Fruit fly (Drosophila melanogaster): ENCODE measurements around the gene T48.

Gene T48

DNA sequence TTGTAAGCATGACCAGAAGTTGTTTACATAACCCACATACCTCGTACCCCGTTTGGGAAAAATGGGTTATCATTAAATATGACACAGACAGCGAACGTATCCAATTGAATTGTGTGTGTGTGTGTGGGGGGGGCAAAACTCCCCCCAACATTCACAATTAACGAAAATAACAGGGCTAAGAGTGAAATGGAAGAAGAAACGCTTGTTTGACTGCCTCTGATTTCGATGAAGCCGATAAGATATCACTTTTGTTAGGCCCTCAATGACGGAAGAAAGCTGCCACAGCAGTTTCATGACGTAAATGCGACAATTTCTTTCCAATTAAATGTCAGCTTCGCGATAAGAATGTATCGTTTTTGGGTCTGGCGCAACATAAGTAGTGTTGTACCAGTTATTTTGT lies 52.4 kb downstream of the T48 start:
- TF ChIP-seq Dif (GFP tag; optimal IDR thresholded peaks at IDR 0.05; ENCODE audit: partially characterized antibody) (no peak), brk (GFP tag; optimal IDR thresholded peaks at IDR 0.05) (no peak), fru (GFP tag; optimal IDR thresholded peaks at IDR 0.05) (no peak), Hnf4 (GFP tag; optimal IDR thresholded peaks at IDR 0.05) (no peak), Dfd (GFP tag; optimal IDR thresholded peaks at IDR 0.05) (no peak), psq (GFP tag; optimal IDR thresholded peaks at IDR 0.05) (no peak), usp (GFP tag; optimal IDR thresholded peaks at IDR 0.05) (no peak), GATAd (GFP tag; optimal IDR thresholded peaks at IDR 0.05) (no peak), sv (GFP tag; optimal IDR thresholded peaks at IDR 0.05) (no peak), tai (GFP tag; optimal IDR thresholded peaks at IDR 0.05) (no peak)

DNA sequence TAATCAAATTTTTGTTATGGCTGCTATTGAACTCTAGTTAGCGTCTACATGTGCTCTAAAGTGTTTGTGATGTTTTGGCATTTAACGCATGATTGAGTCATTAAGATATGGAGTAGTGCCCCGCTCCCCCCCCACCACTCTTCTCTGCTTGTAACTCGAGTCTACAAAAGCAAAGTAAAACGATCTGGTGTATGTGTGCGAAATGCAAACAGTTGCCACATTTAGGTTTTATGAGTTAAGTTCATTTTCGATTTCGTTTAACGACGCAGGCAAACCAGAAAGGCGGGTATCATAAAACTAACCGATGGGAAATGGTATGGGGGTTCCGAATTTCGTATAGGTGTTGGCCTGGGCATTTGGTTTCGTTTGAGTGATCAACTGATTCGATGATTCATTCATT lies 53.0 kb downstream of the T48 start:
- TF ChIP-seq pan (optimal IDR thresholded peaks at IDR 0.05) = no peak
- no peak for TF ChIP-seq Hr83 (GFP tag; optimal IDR thresholded peaks at IDR 0.05; ENCODE audit: poor library complexity, severe bottlenecking)
- no peak for TF ChIP-seq sv (GFP tag; optimal IDR thresholded peaks at IDR 0.05)
- TF ChIP-seq woc (GFP tag; optimal IDR thresholded peaks at IDR 0.05) = no peak
- no peak for TF ChIP-seq OdsH (GFP tag; optimal IDR thresholded peaks at IDR 0.05)
- TF ChIP-seq tai (GFP tag; optimal IDR thresholded peaks at IDR 0.05) = no peak
- TF ChIP-seq Hr78 (GFP tag; optimal IDR thresholded peaks at IDR 0.05) = no peak
- no peak for TF ChIP-seq CrebA (GFP tag; optimal IDR thresholded peaks at IDR 0.05; ENCODE audit: borderline replicate concordance)
- TF ChIP-seq lola (GFP tag; optimal IDR thresholded peaks at IDR 0.05) = no peak
- TF ChIP-seq sage (GFP tag; optimal IDR thresholded peaks at IDR 0.05) = no peak
- no peak for TF ChIP-seq dl (GFP tag; optimal IDR thresholded peaks at IDR 0.05; ENCODE audit: insufficient read depth in 1 of 2, partially characterized antibody in 2 of 2)
- no peak for TF ChIP-seq brk (GFP tag; optimal IDR thresholded peaks at IDR 0.05)
- TF ChIP-seq N (GFP tag; optimal IDR thresholded peaks at IDR 0.05) = no peak
- no peak for TF ChIP-seq usp (GFP tag; optimal IDR thresholded peaks at IDR 0.05)
- no peak for TF ChIP-seq Vsx2 (GFP tag; optimal IDR thresholded peaks at IDR 0.05; ENCODE audit: partially characterized antibody)
- TF ChIP-seq HLH106 (tag; optimal IDR thresholded peaks at IDR 0.05) = no peak
- no peak for TF ChIP-seq GATAd (GFP tag; optimal IDR thresholded peaks at IDR 0.05)

DNA sequence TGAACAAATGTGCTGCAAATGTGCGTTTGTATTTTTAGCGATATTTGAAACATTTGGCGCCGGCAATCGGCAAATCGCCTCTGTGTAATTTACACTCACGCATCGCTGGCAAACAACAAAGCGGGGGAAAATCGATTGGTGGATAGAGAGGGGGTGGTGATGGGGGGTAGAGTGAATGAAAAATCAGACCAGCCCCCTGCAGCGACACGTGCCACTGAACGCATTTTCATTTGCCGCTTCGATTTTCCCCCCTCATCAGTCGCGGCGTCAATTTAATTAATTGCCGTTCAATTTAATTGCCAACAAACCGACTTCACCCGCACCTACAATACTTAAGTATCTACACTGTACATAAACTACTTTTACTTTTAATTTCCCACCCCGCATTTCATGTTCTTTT lies 53.9 kb downstream of the T48 start:
- TF ChIP-seq Hnf4 (GFP tag; optimal IDR thresholded peaks at IDR 0.05) (no peak), brk (GFP tag; optimal IDR thresholded peaks at IDR 0.05) (no peak), Dif (GFP tag; optimal IDR thresholded peaks at IDR 0.05; ENCODE audit: partially characterized antibody) (no peak), N (GFP tag; optimal IDR thresholded peaks at IDR 0.05) (no peak), dsf (GFP tag; optimal IDR thresholded peaks at IDR 0.05; ENCODE audit: borderline replicate concordance) (no peak), rgr (GFP tag; optimal IDR thresholded peaks at IDR 0.05) (no peak), Vsx2 (GFP tag; optimal IDR thresholded peaks at IDR 0.05; ENCODE audit: partially characterized antibody) (no peak), br (GFP tag; optimal IDR thresholded peaks at IDR 0.05) (no peak), OdsH (GFP tag; optimal IDR thresholded peaks at IDR 0.05) (no peak), Dfd (GFP tag; optimal IDR thresholded peaks at IDR 0.05) (no peak), Sp1 (GFP tag; optimal IDR thresholded peaks at IDR 0.05) (no peak), CG9705 (GFP tag; optimal IDR thresholded peaks at IDR 0.05) (no peak), foxo (GFP tag; optimal IDR thresholded peaks at IDR 0.05) (no peak), psq (GFP tag; optimal IDR thresholded peaks at IDR 0.05) (no peak), GATAd (GFP tag; optimal IDR thresholded peaks at IDR 0.05) (no peak), sv (GFP tag; optimal IDR thresholded peaks at IDR 0.05) (no peak), Rel (GFP tag; optimal IDR thresholded peaks at IDR 0.05) (no peak), Rel (tag; optimal IDR thresholded peaks at IDR 0.05) (no peak)

DNA sequence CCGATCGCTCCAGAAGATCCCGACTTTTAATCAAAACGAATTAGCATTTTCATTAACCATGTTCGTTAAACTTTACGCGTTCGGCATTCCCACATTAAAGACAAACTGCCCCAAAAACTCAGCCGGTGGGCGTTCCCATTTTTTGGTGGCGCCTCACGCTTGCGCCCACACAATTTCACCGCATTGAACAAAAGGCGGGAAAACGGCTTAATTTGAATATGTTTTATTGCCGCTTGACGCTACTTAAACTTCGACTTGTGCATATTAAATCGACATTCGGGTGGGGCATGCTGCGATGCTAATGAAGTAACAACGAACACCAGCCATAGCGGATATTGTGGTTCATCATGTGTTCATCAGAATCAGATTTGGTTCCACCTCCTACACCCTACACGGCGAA lies 55.0 kb downstream of the T48 start:
- TF ChIP-seq HLH106 (tag; optimal IDR thresholded peaks at IDR 0.05) (no peak), tai (GFP tag; optimal IDR thresholded peaks at IDR 0.05) (no peak), brk (GFP tag; optimal IDR thresholded peaks at IDR 0.05) (no peak), woc (GFP tag; optimal IDR thresholded peaks at IDR 0.05) (no peak), Abd-B (GFP tag; optimal IDR thresholded peaks at IDR 0.05) (no peak), Sp1 (GFP tag; optimal IDR thresholded peaks at IDR 0.05) (no peak), dmrt93B (GFP tag; optimal IDR thresholded peaks at IDR 0.05) (no peak), usp (GFP tag; optimal IDR thresholded peaks at IDR 0.05) (no peak)

DNA sequence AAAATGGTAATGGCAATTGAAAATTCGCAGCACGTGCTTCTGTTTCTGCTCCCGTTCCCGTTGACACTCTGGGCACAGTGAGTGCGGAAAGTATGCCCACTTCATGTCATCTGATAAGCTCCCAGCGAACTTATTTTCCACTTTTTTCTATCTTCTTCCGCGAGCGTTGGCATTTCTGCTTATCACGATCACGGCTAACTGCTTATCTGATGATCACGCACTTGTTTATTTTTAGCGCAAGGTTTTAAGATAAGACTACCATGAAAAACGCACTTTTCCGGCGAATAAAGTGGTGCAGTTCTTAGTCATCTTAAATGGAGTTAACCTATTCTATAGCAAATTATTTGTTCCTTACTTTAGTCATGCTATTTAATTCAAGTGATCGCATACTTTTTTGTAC lies 55.9 kb downstream of the T48 start:
- TF ChIP-seq Hnf4 (GFP tag; optimal IDR thresholded peaks at IDR 0.05) (no peak), Hr78 (GFP tag; optimal IDR thresholded peaks at IDR 0.05) (no peak), Myc (optimal IDR thresholded peaks at IDR 0.05) (no peak), pan (optimal IDR thresholded peaks at IDR 0.05) (no peak), rgr (GFP tag; optimal IDR thresholded peaks at IDR 0.05) (no peak), HLH106 (tag; optimal IDR thresholded peaks at IDR 0.05) (peak; percentile 24), dmrt93B (GFP tag; optimal IDR thresholded peaks at IDR 0.05) (peak; percentile 14), h (GFP tag; optimal IDR thresholded peaks at IDR 0.05) (no peak), ey (GFP tag; optimal IDR thresholded peaks at IDR 0.05) (peak; percentile 40)

All from whole organism, wandering third instar larva.